Fruit fly (Drosophila melanogaster) whole organism, adult: Measurements from ENCODE around the gene SH3PX1.
A peak's percentile ranks its signal among the peaks of the same experiment; 100 is the strongest.

Experiments used
- CG11617 ChIP-seq: fragments of 200-800 bp; sonication (Bioruptor generic); optimal IDR thresholded peaks from 2 replicates; lab custom pipeline; 2017; ENCODE audit warnings: mild to moderate bottlenecking, missing biosample characterization, missing genetic modification reagents, missing genetic modification characterization
- CG12768 ChIP-seq: fragments of 200-800 bp; sonication (Bioruptor generic); optimal IDR thresholded peaks from 2 replicates; lab custom pipeline; 2017; ENCODE audit warnings: missing biosample characterization, missing genetic modification characterization, mild to moderate bottlenecking, moderate library complexity, missing genetic modification reagents
- CG14711 ChIP-seq: fragments of 200-800 bp; sonication (Bioruptor generic); optimal IDR thresholded peaks from 2 replicates; lab custom pipeline; 2018; ENCODE audit warnings: missing biosample characterization, mild to moderate bottlenecking, missing genetic modification characterization, moderate library complexity
- CG1620 ChIP-seq: fragments of 200-800 bp; sonication (Bioruptor generic); optimal IDR thresholded peaks from 2 replicates; lab custom pipeline; 2016; ENCODE audit warnings: missing biosample characterization, missing genetic modification characterization
- CG33017 ChIP-seq: fragments of 200-800 bp; sonication (Bioruptor generic); optimal IDR thresholded peaks from 2 replicates; lab custom pipeline; 2018; ENCODE audit warnings: missing biosample characterization, mild to moderate bottlenecking, missing genetic modification characterization, moderate library complexity
- CG5204 ChIP-seq: fragments of 200-800 bp; sonication (Bioruptor generic); optimal IDR thresholded peaks from 2 replicates; lab custom pipeline; 2016; ENCODE audit warnings: missing biosample characterization, missing genetic modification characterization
- CG7045 ChIP-seq: fragments of 200-800 bp; sonication (Bioruptor generic); optimal IDR thresholded peaks from 2 replicates; lab custom pipeline; 2017; ENCODE audit warnings: missing biosample characterization, mild to moderate bottlenecking, missing genetic modification characterization
- CG7101 ChIP-seq: fragments of 200-800 bp; sonication (Bioruptor generic); optimal IDR thresholded peaks from 2 replicates; lab custom pipeline; 2018; ENCODE audit warnings: missing biosample characterization, mild to moderate bottlenecking, missing genetic modification characterization, moderate library complexity
- Clk ChIP-seq: fragments of 200-800 bp; sonication (Bioruptor generic); optimal IDR thresholded peaks from 2 replicates; lab custom pipeline; 2017; ENCODE audit warnings: missing biosample characterization, missing genetic modification characterization
- Crg-1 ChIP-seq: fragments of 200-800 bp; sonication (Bioruptor generic); optimal IDR thresholded peaks from 2 replicates; lab custom pipeline; 2016; ENCODE audit warnings: missing biosample characterization, missing genetic modification characterization
- Hr96 ChIP-seq: fragments of 200-800 bp; sonication (Bioruptor generic); optimal IDR thresholded peaks from 2 replicates; lab custom pipeline; 2016; ENCODE audit warnings: missing biosample characterization, missing genetic modification characterization
- Mnt ChIP-seq: fragments of 200-800 bp; sonication (Bioruptor generic); optimal IDR thresholded peaks from 2 replicates; lab custom pipeline; 2016; ENCODE audit warnings: missing biosample characterization, mild to moderate bottlenecking, missing genetic modification characterization
- bab1 ChIP-seq: fragments of 200-800 bp; sonication (Bioruptor generic); optimal IDR thresholded peaks from 3 replicates; lab custom pipeline; 2019; ENCODE audit warnings: missing biosample characterization, mild to moderate bottlenecking, missing genetic modification characterization, moderate library complexity
- cic ChIP-seq: fragments of 200-800 bp; sonication (Bioruptor generic); optimal IDR thresholded peaks from 2 replicates; lab custom pipeline; 2017; ENCODE audit warnings: missing biosample characterization, mild to moderate bottlenecking, missing genetic modification characterization, moderate library complexity
- cnc ChIP-seq, 2 experiments: fragments of >200 bp; optimal IDR thresholded peaks; 2 replicates each; lab custom pipeline; 2017
- kay ChIP-seq: fragments of 200-800 bp; sonication (Bioruptor generic); peaks from one replicate; lab custom pipeline; 2016; ENCODE audit warnings: missing biosample characterization, missing genetic modification characterization, borderline replicate concordance
- ovo ChIP-seq: fragments of 200-800 bp; sonication (Bioruptor generic); optimal IDR thresholded peaks from 2 replicates; lab custom pipeline; 2016; ENCODE audit warnings: missing biosample characterization, missing genetic modification characterization
- pad ChIP-seq: fragments of 200-800 bp; sonication (Bioruptor generic); optimal IDR thresholded peaks from 3 replicates; lab custom pipeline; 2017; ENCODE audit warnings: missing biosample characterization, missing genetic modification characterization, mild to moderate bottlenecking, moderate library complexity, missing genetic modification reagents
- tj ChIP-seq: fragments of 200-800 bp; sonication (Bioruptor generic); optimal IDR thresholded peaks from 3 replicates; lab custom pipeline; 2017; ENCODE audit warnings: missing biosample characterization, mild to moderate bottlenecking, missing genetic modification characterization, moderate library complexity
- toe ChIP-seq: fragments of 200-800 bp; sonication (Bioruptor generic); optimal IDR thresholded peaks from 2 replicates; lab custom pipeline; 2016; ENCODE audit warnings: missing biosample characterization, missing genetic modification characterization

Gene SH3PX1

DNA sequence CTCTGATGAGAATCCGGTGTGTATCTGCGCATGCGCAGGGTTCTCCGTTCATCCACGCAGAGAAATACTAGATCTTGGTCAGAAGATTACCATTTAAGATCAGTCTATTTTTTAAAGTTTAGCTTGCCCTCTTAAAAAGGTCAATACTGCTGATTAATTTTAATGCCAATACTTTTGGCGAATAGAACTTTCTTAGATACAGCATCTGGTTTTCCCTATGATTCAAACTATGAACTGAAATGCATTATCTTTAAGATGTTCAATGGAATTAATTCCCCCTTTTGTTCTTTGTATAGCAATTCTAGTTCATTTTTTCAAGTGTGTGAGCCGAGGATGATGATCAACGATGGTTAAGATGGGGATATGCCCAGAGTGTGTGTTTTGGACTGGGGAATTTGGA is 28.7 kb upstream of the SH3PX1 start:
- TF ChIP-seq bab1 (no peak), cnc (optimal IDR thresholded peaks at IDR 0.05; lab: Kevin White, UChicago) (no peak), Crg-1 (GFP tag; lab: Kevin White, UChicago) (no peak), CG33017 (tag; lab: Kevin White, UChicago) (no peak), CG7101 (tag; lab: Kevin White, UChicago) (no peak), kay (GFP tag; lab: Kevin White, UChicago) (no peak), CG1620 (GFP tag; lab: Kevin White, UChicago) (no peak), Hr96 (GFP tag; lab: Kevin White, UChicago) (no peak), pad (no peak), tj (GFP tag; lab: Kevin White, UChicago) (no peak), ovo (GFP tag; lab: Kevin White, UChicago) (no peak), CG5204 (GFP tag; lab: Kevin White, UChicago) (no peak)

DNA sequence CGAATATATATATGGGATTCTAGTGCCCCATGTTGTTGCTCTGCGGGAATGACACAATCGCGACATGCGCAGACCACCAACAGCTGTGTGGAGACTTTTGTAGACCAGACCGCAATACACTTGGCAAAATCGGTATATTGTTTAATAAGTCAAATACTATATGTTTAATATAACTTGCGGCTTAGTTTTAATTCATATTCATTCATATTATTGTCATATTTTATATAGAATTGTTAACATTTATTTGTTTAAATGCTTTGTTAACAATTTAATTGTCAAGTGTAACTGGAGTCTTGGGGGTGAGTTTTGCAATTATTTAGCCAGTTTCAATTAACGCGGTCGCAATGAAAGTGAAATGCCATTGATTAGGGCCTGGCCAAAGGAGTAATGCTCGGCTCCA is 26.0 kb upstream of the SH3PX1 start:
- TF ChIP-seq cnc (optimal IDR thresholded peaks at IDR 0.05; lab: Kevin White, UChicago) (no peak), kay (GFP tag; lab: Kevin White, UChicago) (peak; percentile 13), CG33017 (tag; lab: Kevin White, UChicago) (peak; percentile 16), CG12768 (GFP tag; lab: Kevin White, UChicago) (no peak), Clk (GFP tag; lab: Kevin White, UChicago) (no peak), CG7101 (tag; lab: Kevin White, UChicago) (no peak), CG7045 (no peak)

- TF ChIP-seq pad (no peak), CG14711 (tag; lab: Kevin White, UChicago) (no peak), tj (GFP tag; lab: Kevin White, UChicago) (no peak), cic (no peak), toe (no peak), bab1 (no peak), Hr96 (GFP tag; lab: Kevin White, UChicago) (no peak), CG7101 (tag; lab: Kevin White, UChicago) (no peak), CG11617 (GFP tag; lab: Kevin White, UChicago) (no peak), kay (GFP tag; lab: Kevin White, UChicago) (no peak), cnc (optimal IDR thresholded peaks at IDR 0.05; lab: Kevin White, UChicago) (no peak), CG7045 (no peak), CG33017 (tag; lab: Kevin White, UChicago) (no peak), CG12768 (GFP tag; lab: Kevin White, UChicago) (no peak), ovo (GFP tag; lab: Kevin White, UChicago) (no peak), Crg-1 (GFP tag; lab: Kevin White, UChicago) (no peak), CG1620 (GFP tag; lab: Kevin White, UChicago) (no peak), Clk (GFP tag; lab: Kevin White, UChicago) (no peak)
These were observed 19.9 kb upstream of the SH3PX1 start, which contains the start of gene CG6749 for dm6 chr3L:9733563-9733962. Gene CG6749, minus strand, starts transcription at chr3L:9733807.

dm6 chr3L:9729795-9730421 is 16.3 kb upstream of the SH3PX1 start, which contains the start of gene ATPsynB:
Gene ATPsynB, plus strand, starts transcription at chr3L:9729999.
- TF ChIP-seq CG1620 (GFP tag; lab: Kevin White, UChicago) (peak; percentile 72), toe (no peak), cic (peak; percentile 36), CG5204 (GFP tag; lab: Kevin White, UChicago) (no peak), Mnt (GFP tag; lab: Kevin White, UChicago) (peak; percentile 38), CG33017 (tag; lab: Kevin White, UChicago) (no peak), Crg-1 (GFP tag; lab: Kevin White, UChicago) (peak; percentile 72), tj (GFP tag; lab: Kevin White, UChicago) (no peak), CG7045 (no peak), cnc (optimal IDR thresholded peaks at IDR 0.05; lab: Kevin White, UChicago) (no peak), pad (peak; percentile 57), ovo (GFP tag; lab: Kevin White, UChicago) (no peak), CG12768 (GFP tag; lab: Kevin White, UChicago) (peak; percentile 25), CG7101 (tag; lab: Kevin White, UChicago) (peak; percentile 61), Hr96 (GFP tag; lab: Kevin White, UChicago) (no peak), CG11617 (GFP tag; lab: Kevin White, UChicago) (peak; percentile 21), bab1 (peak; percentile 5), CG14711 (tag; lab: Kevin White, UChicago) (peak; percentile 14), Clk (GFP tag; lab: Kevin White, UChicago) (no peak), kay (GFP tag; lab: Kevin White, UChicago) (no peak)

DNA sequence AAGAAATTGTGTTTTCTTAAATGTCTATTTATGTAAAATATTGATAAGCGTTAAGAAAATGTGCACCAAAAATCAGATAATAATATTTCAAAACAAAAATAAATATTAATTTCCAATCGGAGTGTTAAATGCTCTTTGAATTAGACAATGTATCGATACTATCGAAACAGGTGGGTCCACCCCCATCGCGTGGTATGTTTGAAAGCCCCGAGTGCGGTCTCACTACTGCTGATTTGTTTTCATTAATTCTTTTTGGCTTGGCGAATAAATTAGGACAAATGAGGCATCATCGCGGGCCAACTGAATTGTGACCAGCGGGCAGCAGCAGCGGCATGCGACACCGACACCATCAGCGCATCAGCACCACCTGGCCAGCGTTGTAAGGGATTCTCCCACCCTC is 13.1 kb upstream of the SH3PX1 start, which contains the start of gene Naa60:
Gene Naa60 (plus strand): TSS at position 189 of the 400 bp plus-strand sequence.
- no peak for TF ChIP-seq CG5204 (GFP tag; lab: Kevin White, UChicago)
- peak; percentile 9 for TF ChIP-seq CG7101 (tag; lab: Kevin White, UChicago)
- peak; percentile 21 for TF ChIP-seq bab1

- no peak for TF ChIP-seq Hr96 (GFP tag; lab: Kevin White, UChicago)
- TF ChIP-seq CG1620 (GFP tag; lab: Kevin White, UChicago): peak; percentile 81
- no peak for TF ChIP-seq CG5204 (GFP tag; lab: Kevin White, UChicago)
- TF ChIP-seq tj (GFP tag; lab: Kevin White, UChicago): peak; percentile 22
- no peak for TF ChIP-seq kay (GFP tag; lab: Kevin White, UChicago)
- TF ChIP-seq CG7045: peak; percentile 48
- no peak for TF ChIP-seq toe
- TF ChIP-seq cnc (optimal IDR thresholded peaks at IDR 0.05; lab: Kevin White, UChicago): no peak
- peak; percentile 77 for TF ChIP-seq CG11617 (GFP tag; lab: Kevin White, UChicago)
- peak; percentile 61 for TF ChIP-seq ovo (GFP tag; lab: Kevin White, UChicago)
- TF ChIP-seq bab1: peak; percentile 57
- TF ChIP-seq Clk (GFP tag; lab: Kevin White, UChicago): peak; percentile 11
- TF ChIP-seq CG33017 (tag; lab: Kevin White, UChicago): peak; percentile 45
- peak; percentile 40 for TF ChIP-seq CG14711 (tag; lab: Kevin White, UChicago)
- peak; percentile 67 for TF ChIP-seq CG7101 (tag; lab: Kevin White, UChicago)
- TF ChIP-seq cic: no peak
- TF ChIP-seq CG12768 (GFP tag; lab: Kevin White, UChicago): peak; percentile 65
- TF ChIP-seq Crg-1 (GFP tag; lab: Kevin White, UChicago): peak; percentile 63
- TF ChIP-seq Mnt (GFP tag; lab: Kevin White, UChicago): peak; percentile 55
- TF ChIP-seq pad: peak; percentile 43
These were observed 9.5 kb upstream of the SH3PX1 start, which contains the start of the genes nbs and defl for dm6 chr3L:9723108-9723507. Gene nbs, minus strand, starts transcription at chr3L:9723194. Gene defl, plus strand, starts transcription at chr3L:9723423.
